Fruit fly (Drosophila melanogaster): ENCODE measurements around the gene E2f1.
A peak's percentile ranks its signal among the peaks of the same experiment; 100 is the strongest.

The E2f1 gene

dm6 chr3R:21657489-21658018 is 3.1 kb downstream of the E2f1 start:
- TF ChIP-seq svp (GFP tag) (peak; percentile 60), fd59A (GFP tag; optimal IDR thresholded peaks at IDR 0.05) (no peak), Lpt (GFP tag; optimal IDR thresholded peaks at IDR 0.05) (no peak)

- TF ChIP-seq CG6854 (GFP tag; optimal IDR thresholded peaks at IDR 0.05), result no peak
- TF ChIP-seq CG10669 (GFP tag; optimal IDR thresholded peaks at IDR 0.05), result peak; percentile 59
- peak; percentile 64 for TF ChIP-seq lz (GFP tag; optimal IDR thresholded peaks at IDR 0.05)
- TF ChIP-seq CG6276 (GFP tag; optimal IDR thresholded peaks at IDR 0.05), result peak; percentile 73
- peak; percentile 47 for TF ChIP-seq Ets21C (GFP tag; optimal IDR thresholded peaks at IDR 0.05)
- TF ChIP-seq fkh (GFP tag; optimal IDR thresholded peaks at IDR 0.05), result no peak
- TF ChIP-seq Gug (GFP tag; IDR thresholded peaks at IDR 0.05), result peak; percentile 32; the same call in 1 of the 2 replicates
- peak; percentile 67 for TF ChIP-seq CG11762 (GFP tag; optimal IDR thresholded peaks at IDR 0.05; ENCODE audit: insufficient read depth)
- TF ChIP-seq CG4318 (GFP tag; optimal IDR thresholded peaks at IDR 0.05), result peak; percentile 58
- TF ChIP-seq Sox15 (GFP tag; optimal IDR thresholded peaks at IDR 0.05), result peak; percentile 67
- TF ChIP-seq CG7368 (GFP tag; optimal IDR thresholded peaks at IDR 0.05), result peak; percentile 45
- TF ChIP-seq CG8119 (GFP tag; IDR thresholded peaks at IDR 0.05), result peak; percentile 58; the same call in 2 of the 3 replicates
- peak; percentile 73 for TF ChIP-seq achi (GFP tag; optimal IDR thresholded peaks at IDR 0.05)
- peak; percentile 52 for TF ChIP-seq CG3032 (tag; optimal IDR thresholded peaks at IDR 0.05)
- peak; percentile 76 for TF ChIP-seq Ets96B (tag; optimal IDR thresholded peaks at IDR 0.05)
- TF ChIP-seq Eip93F (GFP tag; optimal IDR thresholded peaks at IDR 0.05), result no peak
- peak; percentile 65 for TF ChIP-seq CG8319 (GFP tag; optimal IDR thresholded peaks at IDR 0.05)
- peak; percentile 62; the same call in 2 of the 3 replicates for TF ChIP-seq CG6163 (GFP tag; IDR thresholded peaks at IDR 0.05)
- TF ChIP-seq CG9139 (GFP tag; optimal IDR thresholded peaks at IDR 0.05), result peak; percentile 41
- peak; percentile 72 for TF ChIP-seq OdsH (GFP tag; optimal IDR thresholded peaks at IDR 0.05)
- peak; percentile 38; the same call in 2 of the 3 replicates for TF ChIP-seq eg (GFP tag; IDR thresholded peaks at IDR 0.05)
- TF ChIP-seq Hr39 (GFP tag; optimal IDR thresholded peaks at IDR 0.05), result peak; percentile 58
- peak; percentile 20 for TF ChIP-seq vri (GFP tag; optimal IDR thresholded peaks at IDR 0.05)
- peak; percentile 89 for TF ChIP-seq Eip78C (GFP tag)
- peak; percentile 83 for TF ChIP-seq CG10631 (GFP tag; optimal IDR thresholded peaks at IDR 0.05)
- peak; percentile 83 for TF ChIP-seq CG34406 (GFP tag; optimal IDR thresholded peaks at IDR 0.05)
- peak; percentile 61 for TF ChIP-seq spab (GFP tag; optimal IDR thresholded peaks at IDR 0.05)
- peak; percentile 54 for TF ChIP-seq cyc (GFP tag; optimal IDR thresholded peaks at IDR 0.05)
- peak; percentile 68 for TF ChIP-seq topi (GFP tag; optimal IDR thresholded peaks at IDR 0.05)
- peak; percentile 52 for TF ChIP-seq Smox (GFP tag; optimal IDR thresholded peaks at IDR 0.05)
- TF ChIP-seq Met (GFP tag; optimal IDR thresholded peaks at IDR 0.05), result peak; percentile 60
- peak; percentile 50 for TF ChIP-seq CG6808 (GFP tag; optimal IDR thresholded peaks at IDR 0.05)
- TF ChIP-seq Hr38 (GFP tag; optimal IDR thresholded peaks at IDR 0.05), result no peak
- peak; percentile 30 for TF ChIP-seq Sox14 (GFP tag; optimal IDR thresholded peaks at IDR 0.05)
- TF ChIP-seq Eip75B (GFP tag; optimal IDR thresholded peaks at IDR 0.05), result peak; percentile 7
- peak; percentile 75 for TF ChIP-seq CG3919 (GFP tag; optimal IDR thresholded peaks at IDR 0.05)
- TF ChIP-seq Blimp-1 (GFP tag; optimal IDR thresholded peaks at IDR 0.05), result peak; percentile 8
- peak; percentile 80 for TF ChIP-seq svp (GFP tag)
- TF ChIP-seq Hr4 (GFP tag; optimal IDR thresholded peaks at IDR 0.05), result peak; percentile 66
- TF ChIP-seq pdm3 (GFP tag; optimal IDR thresholded peaks at IDR 0.05), result peak; percentile 62
- peak; percentile 55 for TF ChIP-seq dac (GFP tag; optimal IDR thresholded peaks at IDR 0.05)
- peak; percentile 85 for TF ChIP-seq CG32006 (GFP tag; optimal IDR thresholded peaks at IDR 0.05)
- TF ChIP-seq dsx (GFP tag; optimal IDR thresholded peaks at IDR 0.05; ENCODE audit: poor library complexity, severe bottlenecking), result peak; percentile 72
- peak; percentile 35 for TF ChIP-seq fd59A (GFP tag; optimal IDR thresholded peaks at IDR 0.05)
- TF ChIP-seq acj6 (GFP tag; optimal IDR thresholded peaks at IDR 0.05), result peak; percentile 74
Measured at dm6 chr3R:21656492-21657484, 3.9 kb downstream of the E2f1 start.

Data from whole organism, prepupa.